Worm (Caenorhabditis elegans): ENCODE data around the gene clh-5.
A peak's percentile ranks its signal among the peaks of the same experiment; 100 is the strongest.

Gene clh-5

ce11 chrII:9057035-9057668, 41.3 kb downstream of the clh-5 start, which contains the start of gene rpl-32 (continued):
- TF ChIP-seq nhr-27 (tag; optimal IDR thresholded peaks at IDR 0.05) (no peak), lsl-1 (GFP tag; optimal IDR thresholded peaks at IDR 0.05) (peak; percentile 48), nfya-1 (tag; optimal IDR thresholded peaks at IDR 0.05; ENCODE audit: borderline replicate concordance, insufficient read depth) (no peak), ztf-3 (GFP tag; optimal IDR thresholded peaks at IDR 0.05) (no peak), ceh-100 (GFP tag; IDR thresholded peaks at IDR 0.05) (no peak), B0035.1 (tag; optimal IDR thresholded peaks at IDR 0.05) (no peak), hmg-1.2 (GFP tag; IDR thresholded peaks at IDR 0.05) (peak; percentile 91), F23B12.7 (tag; optimal IDR thresholded peaks at IDR 0.05; ENCODE audit: insufficient read depth) (peak; percentile 66), T07F8.4 (tag; optimal IDR thresholded peaks at IDR 0.05) (no peak), let-526 (GFP tag; IDR thresholded peaks at IDR 0.05) (no peak), snpc-3.4 (tag; optimal IDR thresholded peaks at IDR 0.05) (no peak), mel-28 (tag; optimal IDR thresholded peaks at IDR 0.05; ENCODE audit: borderline replicate concordance) (no peak), xnd-1 (tag; optimal IDR thresholded peaks at IDR 0.05) (no peak), dox-1 (GFP tag; IDR thresholded peaks at IDR 0.05) (peak; percentile 83), snpc-1.1 (tag; optimal IDR thresholded peaks at IDR 0.05; ENCODE audit: insufficient read depth) (no peak), rcor-1 (GFP tag; IDR thresholded peaks at IDR 0.05) (peak; percentile 78), F57C9.4 (tag; optimal IDR thresholded peaks at IDR 0.05) (no peak), madf-8 (GFP tag; conservative IDR thresholded peaks at IDR 0.05) (no peak), B0261.1 (tag; optimal IDR thresholded peaks at IDR 0.05) (no peak), sdz-38 (tag; optimal IDR thresholded peaks at IDR 0.05) (no peak), Y79H2A.3 (GFP tag; conservative IDR thresholded peaks at IDR 0.05) (no peak), aptf-3 (GFP tag; IDR thresholded peaks at IDR 0.05) (no peak), cebp-2 (GFP tag; IDR thresholded peaks at IDR 0.05) (no peak), nfyb-1 (GFP tag; IDR thresholded peaks at IDR 0.05) (0 out of 2 replicates have a peak, but pooled peaks have one; percentile 46), mes-4 (tag; optimal IDR thresholded peaks at IDR 0.05) (no peak), unc-130 (GFP tag; optimal IDR thresholded peaks at IDR 0.05) (peak; percentile 7), mxl-1 (tag; optimal IDR thresholded peaks at IDR 0.05) (no peak), ztf-22 (GFP tag; optimal IDR thresholded peaks at IDR 0.05) (no peak), F39B2.1 (GFP tag; IDR thresholded peaks at IDR 0.05) (no peak), F49E8.2 (tag; optimal IDR thresholded peaks at IDR 0.05; ENCODE audit: insufficient read depth) (peak; percentile 39), pbrm-1 (GFP tag; IDR thresholded peaks at IDR 0.05) (peak; percentile 66), T26A5.8 (tag; optimal IDR thresholded peaks at IDR 0.05) (no peak), ceh-27 (GFP tag; optimal IDR thresholded peaks at IDR 0.05) (peak; percentile 30), Y53G8AR.9 (GFP tag; conservative IDR thresholded peaks at IDR 0.05) (no peak), zim-3 (tag; optimal IDR thresholded peaks at IDR 0.05) (no peak), ztf-28 (GFP tag; IDR thresholded peaks at IDR 0.05) (no peak), ceh-40 (GFP tag; IDR thresholded peaks at IDR 0.05) (no peak), C17E4.6 (GFP tag; IDR thresholded peaks at IDR 0.05) (no peak), him-1 (tag; optimal IDR thresholded peaks at IDR 0.05) (no peak), F37B4.10 (GFP tag; IDR thresholded peaks at IDR 0.05) (no peak), tbp1 (GFP tag; optimal IDR thresholded peaks at IDR 0.05) (peak; percentile 61), nhr-120 (GFP tag; IDR thresholded peaks at IDR 0.05) (no peak), lir-1 (GFP tag; conservative IDR thresholded peaks at IDR 0.05) (0 out of 2 replicates have a peak, but pooled peaks have one; percentile 19), sptf-2 (GFP tag; optimal IDR thresholded peaks at IDR 0.05) (no peak), B0019.2 (GFP tag; conservative IDR thresholded peaks at IDR 0.05) (peak; percentile 52; the same call in 1 of the 2 replicates), F33H1.4 (GFP tag; IDR thresholded peaks at IDR 0.05) (peak; percentile 52), nhr-179 (tag; optimal IDR thresholded peaks at IDR 0.05) (no peak), K11D2.4 (GFP tag; IDR thresholded peaks at IDR 0.05) (no peak; the same call in 1 of the 2 replicates)
